Worm (Caenorhabditis elegans) whole organism, L4/young adult: ENCODE measurements around the gene gst-5.

Experiments used
- dao-5 ChIP-seq: sonication (generic microtip); optimal IDR thresholded peaks from 2 replicates; lab custom pipeline; 2016; ENCODE audit warnings: missing genotype, missing genetic modification characterization, moderate library complexity, missing compliant biosample characterization
- him-1 ChIP-seq: sonication (generic microtip); optimal IDR thresholded peaks from 2 replicates; lab custom pipeline; 2016; ENCODE audit warnings: missing genotype, missing genetic modification reagents, missing genetic modification characterization, missing compliant biosample characterization

- TF ChIP-seq dao-5 (tag; lab: Kevin White, UChicago) (no peak), him-1 (no peak)
These were observed 34.4 kb upstream of the gst-5 start, which contains the start of gene F44F4.9 for ce11 chrII:10915732-10916131.
